Fruit fly (Drosophila melanogaster): ENCODE measurements around the gene CG16852.

dm6 chr2L:13521807-13522206, 18.7 kb upstream of the CG16852 start:
- TF ChIP-seq usp (GFP tag; optimal IDR thresholded peaks at IDR 0.05), result no peak
- no peak for TF ChIP-seq Dll (optimal IDR thresholded peaks at IDR 0.05)
- no peak for TF ChIP-seq pan (optimal IDR thresholded peaks at IDR 0.05)
